Worm (Caenorhabditis elegans) whole organism, L3 larva: ENCODE data around the gene pqn-91.

ENCODE experiments used
- ZK546.5 ChIP-seq: sonication (generic microtip); optimal IDR thresholded peaks from 2 replicates; lab custom pipeline; 2017; ENCODE audit warnings: missing biosample characterization, missing genetic modification characterization
- aly-2 ChIP-seq: fragments of 150-350 bp; optimal IDR thresholded peaks from 2 replicates; lab custom pipeline; 2014; ENCODE audit warnings: missing biosample characterization, missing genetic modification characterization
- ama-1 ChIP-seq: fragments of 150-350 bp; optimal IDR thresholded peaks from 2 replicates; lab custom pipeline; 2018
- ceh-28 ChIP-seq: fragments of 150-350 bp; optimal IDR thresholded peaks from 2 replicates; lab custom pipeline; 2014; ENCODE audit warnings: missing biosample characterization, missing genetic modification reagents, missing genetic modification characterization
- ceh-82 ChIP-seq: fragments of 150-350 bp; optimal IDR thresholded peaks from 2 replicates; lab custom pipeline; 2014; ENCODE audit warnings: missing biosample characterization, missing genetic modification characterization
- ceh-9 ChIP-seq: sonication (generic microtip); optimal IDR thresholded peaks from 2 replicates; lab custom pipeline; 2018; ENCODE audit warnings: missing biosample characterization, missing genetic modification characterization
- egl-27 ChIP-seq: sonication (generic microtip); optimal IDR thresholded peaks from 4 replicates; lab custom pipeline; 2017; ENCODE audit warnings: missing biosample characterization, missing genetic modification reagents, missing genetic modification characterization
- egl-5 ChIP-seq: fragments of 150-350 bp; optimal IDR thresholded peaks from 2 replicates; lab custom pipeline; 2017; ENCODE audit warnings: missing biosample characterization, missing genetic modification reagents, missing genetic modification characterization, inconsistent platforms
- elt-1 ChIP-seq: fragments of 150-350 bp; optimal IDR thresholded peaks from 2 replicates; lab custom pipeline; 2014; ENCODE audit warnings: missing biosample characterization, missing genetic modification characterization
- elt-2 ChIP-seq: sonication (generic microtip); optimal IDR thresholded peaks from 2 replicates; lab custom pipeline; 2016; ENCODE audit warnings: missing genetic modification reagents, mild to moderate bottlenecking, missing genetic modification characterization, missing compliant biosample characterization
- elt-3 ChIP-seq, 3 experiments: fragments of 150-350 bp in 1 of 3; sonication (generic microtip) in 2 of 3; optimal IDR thresholded peaks; 2 replicates in 2 of 3; 4 replicates in 1 of 3; lab custom pipeline; 2014 to 2017; ENCODE audit warnings: missing biosample characterization in 3 of 3, missing genetic modification characterization in 3 of 3
- eor-1 ChIP-seq, 2 experiments: fragments of 150-350 bp; optimal IDR thresholded peaks; 2 replicates each; lab custom pipeline; 2014 to 2018; ENCODE audit warnings: missing biosample characterization in 2 of 2, missing genetic modification characterization in 2 of 2
- fkh-10 ChIP-seq: sonication (generic microtip); optimal IDR thresholded peaks from 2 replicates; lab custom pipeline; 2017; ENCODE audit warnings: missing biosample characterization, missing genetic modification reagents, missing genetic modification characterization
- fos-1 ChIP-seq: fragments of 150-350 bp; optimal IDR thresholded peaks from 2 replicates; lab custom pipeline; 2014; ENCODE audit warnings: missing biosample characterization, missing genetic modification characterization
- hmg-11 ChIP-seq: sonication (generic microtip); optimal IDR thresholded peaks from 2 replicates; lab custom pipeline; 2016; ENCODE audit warnings: missing genetic modification characterization, missing compliant biosample characterization
- lin-39 ChIP-seq: fragments of 150-350 bp; optimal IDR thresholded peaks from 2 replicates; lab custom pipeline; 2018; ENCODE audit warnings: missing biosample characterization, missing genetic modification reagents, missing genetic modification characterization
- lsy-12 ChIP-seq: sonication (generic microtip); optimal IDR thresholded peaks from 2 replicates; lab custom pipeline; 2016; ENCODE audit warnings: mild to moderate bottlenecking, missing genetic modification characterization, missing compliant biosample characterization
- mdl-1 ChIP-seq: fragments of 150-350 bp; optimal IDR thresholded peaks from 2 replicates; lab custom pipeline; 2014; ENCODE audit warnings: missing biosample characterization, missing genetic modification characterization
- mml-1 ChIP-seq: fragments of 150-350 bp; sonication (generic microtip); optimal IDR thresholded peaks from 3 replicates; lab custom pipeline; 2014; ENCODE audit warnings: missing biosample characterization, missing genetic modification characterization
- nfya-1 ChIP-seq: sonication (generic microtip); optimal IDR thresholded peaks from 2 replicates; lab custom pipeline; 2017; ENCODE audit warnings: missing genetic modification characterization, mild to moderate bottlenecking, missing compliant biosample characterization, antibody characterized with exemption, moderate library complexity; ENCODE audit not compliant: insufficient read depth
- nhr-11 ChIP-seq: fragments of 150-350 bp; optimal IDR thresholded peaks from 2 replicates; lab custom pipeline; 2014; ENCODE audit warnings: missing biosample characterization, missing genetic modification characterization
- nhr-12 ChIP-seq: fragments of 150-350 bp; optimal IDR thresholded peaks from 2 replicates; lab custom pipeline; 2014; ENCODE audit warnings: missing biosample characterization, missing genetic modification characterization
- nhr-23 ChIP-seq: fragments of 150-350 bp; optimal IDR thresholded peaks from 2 replicates; lab custom pipeline; 2014; ENCODE audit warnings: missing biosample characterization, missing genetic modification reagents, missing genetic modification characterization
- nhr-237 ChIP-seq: fragments of 150-350 bp; optimal IDR thresholded peaks from 2 replicates; lab custom pipeline; 2014; ENCODE audit warnings: missing biosample characterization, missing genetic modification characterization
- nhr-25 ChIP-seq: sonication (generic microtip); optimal IDR thresholded peaks from 2 replicates; lab custom pipeline; 2017; ENCODE audit warnings: missing biosample characterization, missing genetic modification characterization
- nhr-28 ChIP-seq: fragments of 150-350 bp; optimal IDR thresholded peaks from 2 replicates; lab custom pipeline; 2014; ENCODE audit warnings: missing biosample characterization, missing genetic modification characterization
- nhr-43 ChIP-seq: sonication (generic microtip); optimal IDR thresholded peaks from 2 replicates; lab custom pipeline; 2016; ENCODE audit warnings: mild to moderate bottlenecking, missing genetic modification characterization, missing compliant biosample characterization; ENCODE audit not compliant: poor library complexity, severe bottlenecking
- nhr-76 ChIP-seq: fragments of 150-350 bp; sonication (generic microtip); optimal IDR thresholded peaks from 5 replicates; lab custom pipeline; 2014; ENCODE audit warnings: missing biosample characterization, missing genetic modification characterization
- nhr-77 ChIP-seq: fragments of 150-350 bp; optimal IDR thresholded peaks from 2 replicates; lab custom pipeline; 2014; ENCODE audit warnings: missing biosample characterization, missing genetic modification characterization
- pha-4 ChIP-seq: fragments of 150-350 bp; optimal IDR thresholded peaks from 2 replicates; lab custom pipeline; 2014; ENCODE audit warnings: missing biosample characterization, missing genetic modification reagents, missing genetic modification characterization
- pqm-1 ChIP-seq: fragments of 150-350 bp; optimal IDR thresholded peaks from 2 replicates; lab custom pipeline; 2017; ENCODE audit warnings: missing biosample characterization, missing genetic modification characterization, inconsistent platforms
- sea-2 ChIP-seq: fragments of 150-350 bp; sonication (generic microtip); optimal IDR thresholded peaks from 4 replicates; lab custom pipeline; 2014; ENCODE audit warnings: missing biosample characterization, missing genetic modification reagents, missing genetic modification characterization
- skn-1 ChIP-seq: fragments of 150-350 bp; optimal IDR thresholded peaks from 2 replicates; lab custom pipeline; 2014; ENCODE audit warnings: missing biosample characterization, missing genetic modification characterization
- snpc-4 ChIP-seq: fragments of 150-350 bp; optimal IDR thresholded peaks from 2 replicates; lab custom pipeline; 2014; ENCODE audit warnings: missing biosample characterization, missing genetic modification characterization
- tbx-2 ChIP-seq: sonication (generic microtip); optimal IDR thresholded peaks from 2 replicates; lab custom pipeline; 2016; ENCODE audit warnings: mild to moderate bottlenecking, missing genetic modification characterization, missing compliant biosample characterization
- unc-62 ChIP-seq: fragments of 150-350 bp; sonication (generic microtip); optimal IDR thresholded peaks from 4 replicates; lab custom pipeline; 2014; ENCODE audit warnings: missing biosample characterization, missing genetic modification reagents, missing genetic modification characterization
- ztf-11 ChIP-seq: fragments of 150-350 bp; optimal IDR thresholded peaks from 2 replicates; lab custom pipeline; 2014; ENCODE audit warnings: missing biosample characterization, missing genetic modification characterization
- ztf-4 ChIP-seq: fragments of 150-350 bp; optimal IDR thresholded peaks from 2 replicates; lab custom pipeline; 2014; ENCODE audit warnings: missing biosample characterization, missing genetic modification characterization

pqn-91 gene

ce11 chrIV:15291607-15292006 lies at the start of gene pqn-91:
Gene pqn-91 (plus strand): TSS chrIV:15291907.
- no peak for TF ChIP-seq nhr-43
- no peak for TF ChIP-seq pha-4 (tag; lab: Kevin White, UChicago)
- no peak for TF ChIP-seq nfya-1
- TF ChIP-seq skn-1 (tag; lab: Kevin White, UChicago), result no peak
- TF ChIP-seq nhr-28 (tag; lab: Kevin White, UChicago), result no peak
- no peak for TF ChIP-seq fos-1 (tag; lab: Kevin White, UChicago)
- TF ChIP-seq egl-27 (tag; lab: Kevin White, UChicago), result no peak
- TF ChIP-seq nhr-11 (tag; lab: Kevin White, UChicago), result no peak
- no peak for TF ChIP-seq ceh-82
- no peak for TF ChIP-seq nhr-23 (tag; lab: Kevin White, UChicago)
- TF ChIP-seq fkh-10 (GFP tag; lab: Kevin White, UChicago), result no peak
- no peak for TF ChIP-seq elt-2 (tag; lab: Kevin White, UChicago)
- TF ChIP-seq lsy-12, result no peak
- no peak for TF ChIP-seq unc-62 (GFP tag; lab: Kevin White, UChicago)
- no peak for TF ChIP-seq eor-1 (tag; optimal IDR thresholded peaks at IDR 0.05; lab: Kevin White, UChicago)
- TF ChIP-seq mdl-1 (tag; lab: Kevin White, UChicago), result no peak
- TF ChIP-seq aly-2 (tag; lab: Kevin White, UChicago), result no peak
- no peak for TF ChIP-seq pqm-1 (tag; lab: Kevin White, UChicago)
- no peak for TF ChIP-seq egl-5 (tag; lab: Kevin White, UChicago)

- no peak for TF ChIP-seq nhr-12 (tag; lab: Kevin White, UChicago)
- no peak for TF ChIP-seq lsy-12
- no peak for TF ChIP-seq elt-3 (tag; optimal IDR thresholded peaks at IDR 0.05; lab: Kevin White, UChicago)
- no peak for TF ChIP-seq ceh-82
- TF ChIP-seq egl-5 (tag; lab: Kevin White, UChicago), result no peak
- TF ChIP-seq elt-1, result no peak
- TF ChIP-seq mdl-1 (tag; lab: Kevin White, UChicago), result no peak
- no peak for TF ChIP-seq skn-1 (tag; lab: Kevin White, UChicago)
- TF ChIP-seq tbx-2 (tag; lab: Kevin White, UChicago), result no peak
- no peak for TF ChIP-seq pqm-1 (tag; lab: Kevin White, UChicago)
- TF ChIP-seq nhr-76, result no peak
- TF ChIP-seq hmg-11 (tag; lab: Kevin White, UChicago), result no peak
- TF ChIP-seq mml-1 (tag; lab: Kevin White, UChicago), result no peak
- no peak for TF ChIP-seq ZK546.5
- no peak for TF ChIP-seq ztf-4
- no peak for TF ChIP-seq ceh-28 (tag; lab: Kevin White, UChicago)
- no peak for TF ChIP-seq nfya-1
- TF ChIP-seq ztf-11 (tag; lab: Kevin White, UChicago), result no peak
- TF ChIP-seq nhr-25 (tag; lab: Kevin White, UChicago), result no peak
- TF ChIP-seq sea-2, result no peak
Measured at ce11 chrIV:15245655-15246054, 46.1 kb upstream of the pqn-91 start, which contains the start of gene Y73F8A.36. Gene Y73F8A.36 (plus strand): TSS chrIV:15245955.

ce11 chrIV:15251075-15251474 lies 40.6 kb upstream of the pqn-91 start:
- no peak for TF ChIP-seq ceh-9 (tag; lab: Kevin White, UChicago)
- TF ChIP-seq nhr-43, result no peak

- TF ChIP-seq nhr-28 (tag; lab: Kevin White, UChicago), result no peak
- no peak for TF ChIP-seq elt-2 (tag; lab: Kevin White, UChicago)
- TF ChIP-seq pqm-1 (tag; lab: Kevin White, UChicago), result no peak
- no peak for TF ChIP-seq fos-1 (tag; lab: Kevin White, UChicago)
- no peak for TF ChIP-seq skn-1 (tag; lab: Kevin White, UChicago)
- no peak for TF ChIP-seq snpc-4
Measured at ce11 chrIV:15252157-15252556, 39.5 kb upstream of the pqn-91 start, which contains the start of gene srj-42. Gene srj-42 (minus strand): TSS chrIV:15252257.

ce11 chrIV:15259548-15259947 lies 32.2 kb upstream of the pqn-91 start, which contains the start of gene Y73F8A.5:
Gene Y73F8A.5 (plus strand): TSS chrIV:15259868.
- peak; percentile 51 for TF ChIP-seq nfya-1
- TF ChIP-seq lin-39 (tag; lab: Kevin White, UChicago), result peak; percentile 49
- TF ChIP-seq ama-1 (lab: Kevin White, UChicago), result no peak
- TF ChIP-seq hmg-11 (tag; lab: Kevin White, UChicago), result peak; percentile 65
- TF ChIP-seq nhr-77 (tag; lab: Kevin White, UChicago), result no peak
- no peak for TF ChIP-seq lsy-12
- TF ChIP-seq tbx-2 (tag; lab: Kevin White, UChicago), result no peak
- peak; percentile 25 for TF ChIP-seq fkh-10 (GFP tag; lab: Kevin White, UChicago)
- TF ChIP-seq ztf-11 (tag; lab: Kevin White, UChicago), result no peak
- no peak for TF ChIP-seq nhr-25 (tag; lab: Kevin White, UChicago)
- TF ChIP-seq ceh-9 (tag; lab: Kevin White, UChicago), result no peak
- no peak for TF ChIP-seq nhr-237
